Worm (Caenorhabditis elegans): ENCODE measurements around the gene rap-2.

DNA sequence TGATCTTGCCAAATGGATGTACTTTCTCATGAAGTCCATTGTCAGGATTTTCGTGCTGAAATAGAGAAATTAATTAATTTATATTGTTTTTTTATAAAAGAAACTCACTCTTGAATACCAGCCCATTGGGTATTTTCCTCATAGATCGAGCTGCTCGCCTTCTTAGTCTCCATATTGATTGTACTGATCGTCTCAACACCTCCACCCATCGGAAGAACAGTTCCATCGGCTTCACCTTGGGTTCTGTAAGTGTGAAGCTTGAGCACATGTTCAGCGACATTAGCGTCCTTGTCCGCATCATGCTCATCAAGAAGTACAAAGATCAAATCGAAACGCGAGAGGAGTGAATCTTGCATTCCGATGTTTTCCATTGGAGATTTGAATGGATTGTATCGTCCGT is 6.2 kb downstream of the rap-2 start:
- TF ChIP-seq skn-1 (tag; optimal IDR thresholded peaks at IDR 0.05) (no peak), R02D3.7 (tag; optimal IDR thresholded peaks at IDR 0.05) (no peak)

All from whole organism, L4 larva.